Fruit fly (Drosophila melanogaster): Measurements from ENCODE around the gene kto.

kto gene

dm6 chr3L:19846960-19847359, 10.5 kb downstream of the kto start (continued):
- TF ChIP-seq CG12299 (tag; optimal IDR thresholded peaks at IDR 0.05) (peak; percentile 29), Ssrp (tag; optimal IDR thresholded peaks at IDR 0.05) (no peak), zfh1 (GFP tag; IDR thresholded peaks at IDR 0.05) (no peak), CrebB (tag; optimal IDR thresholded peaks at IDR 0.05) (peak; percentile 47), Ets97D (GFP tag; optimal IDR thresholded peaks at IDR 0.05) (no peak), danr (GFP tag; IDR thresholded peaks at IDR 0.05) (no peak), CG12236 (GFP tag; optimal IDR thresholded peaks at IDR 0.05) (no peak), pnt (GFP tag; optimal IDR thresholded peaks at IDR 0.05) (no peak), eyg (GFP tag; optimal IDR thresholded peaks at IDR 0.05) (peak; percentile 61), CG18619 (GFP tag; optimal IDR thresholded peaks at IDR 0.05) (no peak), CG5953 (GFP tag; IDR thresholded peaks at IDR 0.05) (no peak), inv (GFP tag; IDR thresholded peaks at IDR 0.05; ENCODE audit: partially characterized antibody) (no peak), schlank (tag; optimal IDR thresholded peaks at IDR 0.05) (peak; percentile 72), dysf (GFP tag; IDR thresholded peaks at IDR 0.05) (no peak), Hsf (GFP tag; optimal IDR thresholded peaks at IDR 0.05) (no peak), CG8281 (tag; optimal IDR thresholded peaks at IDR 0.05) (no peak), Asciz (GFP tag; optimal IDR thresholded peaks at IDR 0.05) (peak; percentile 45), CG15269 (tag; optimal IDR thresholded peaks at IDR 0.05) (peak; percentile 27), ab (GFP tag; optimal IDR thresholded peaks at IDR 0.05) (no peak), CG17829 (tag; optimal IDR thresholded peaks at IDR 0.05) (no peak), CG12219 (GFP tag; optimal IDR thresholded peaks at IDR 0.05) (peak; percentile 8), CG11696 (GFP tag; IDR thresholded peaks at IDR 0.05) (no peak), BEAF-32 (GFP tag; optimal IDR thresholded peaks at IDR 0.05) (no peak), PHDP (tag; optimal IDR thresholded peaks at IDR 0.05) (peak; percentile 42), Side (GFP tag; optimal IDR thresholded peaks at IDR 0.05) (peak; percentile 3), CG10979 (tag; optimal IDR thresholded peaks at IDR 0.05) (no peak), grau (tag; optimal IDR thresholded peaks at IDR 0.05) (peak; percentile 2), CG2678 (tag; optimal IDR thresholded peaks at IDR 0.05) (peak; percentile 46), sisA (GFP tag; IDR thresholded peaks at IDR 0.05) (no peak), CG2889 (GFP tag; IDR thresholded peaks at IDR 0.05) (no peak), caup (GFP tag; optimal IDR thresholded peaks at IDR 0.05; ENCODE audit: severe bottlenecking) (peak; percentile 41), CG1233 (GFP tag; optimal IDR thresholded peaks at IDR 0.05) (peak; percentile 13), CG17385 (GFP tag; optimal IDR thresholded peaks at IDR 0.05) (peak; percentile 14), Trl (optimal IDR thresholded peaks at IDR 0.05) (no peak), Trl (GFP tag; optimal IDR thresholded peaks at IDR 0.05) (peak; percentile 19), jumu (GFP tag; optimal IDR thresholded peaks at IDR 0.05) (no peak), Lpt (GFP tag; optimal IDR thresholded peaks at IDR 0.05) (no peak), Dip3 (GFP tag; optimal IDR thresholded peaks at IDR 0.05) (no peak), Hr39 (optimal IDR thresholded peaks at IDR 0.05) (no peak), CG34422 (GFP tag; IDR thresholded peaks at IDR 0.05) (no peak), org-1 (GFP tag; optimal IDR thresholded peaks at IDR 0.05) (peak; percentile 38), CG13296 (GFP tag; optimal IDR thresholded peaks at IDR 0.05) (peak; percentile 67), CG3995 (GFP tag; optimal IDR thresholded peaks at IDR 0.05) (no peak), gsb (GFP tag; IDR thresholded peaks at IDR 0.05) (no peak), Rx (GFP tag; IDR thresholded peaks at IDR 0.05) (no peak), seq (GFP tag; IDR thresholded peaks at IDR 0.05) (no peak), Deaf1 (tag; optimal IDR thresholded peaks at IDR 0.05) (no peak), Elba2 (GFP tag; optimal IDR thresholded peaks at IDR 0.05) (no peak), CG11456 (GFP tag; IDR thresholded peaks at IDR 0.05) (no peak), Atf3 (GFP tag; optimal IDR thresholded peaks at IDR 0.05) (no peak), disco-r (GFP tag; optimal IDR thresholded peaks at IDR 0.05) (no peak), Dek (tag; optimal IDR thresholded peaks at IDR 0.05) (peak; percentile 24), MTF-1 (GFP tag; optimal IDR thresholded peaks at IDR 0.05; ENCODE audit: borderline replicate concordance) (peak; percentile 24)

Data from whole organism, embryonic.